Fruit fly (Drosophila melanogaster) whole organism, prepupa: ENCODE measurements around the gene osp.

Experiments
- CG1621 ChIP-seq: fragments of 200-800 bp; sonication (Bioruptor generic); optimal IDR thresholded peaks from 3 replicates; lab custom pipeline; 2018; ENCODE audit warnings: missing biosample characterization, mild to moderate bottlenecking, missing genetic modification characterization
- CG8632 ChIP-seq: fragments of 200-800 bp; sonication (Bioruptor generic); optimal IDR thresholded peaks from 3 replicates; lab custom pipeline; 2016; ENCODE audit warnings: missing biosample characterization, missing genetic modification characterization
- Gug ChIP-seq: fragments of 200-800 bp; sonication (Bioruptor generic); IDR thresholded peaks from 2 replicates; pipeline ENCODE4 v1.3.6; 2022; ENCODE audit warnings: missing biosample characterization, missing genetic modification characterization
- esn ChIP-seq: fragments of 200-800 bp; sonication (Bioruptor generic); optimal IDR thresholded peaks from 2 replicates; lab custom pipeline; 2016; ENCODE audit warnings: missing biosample characterization, mild to moderate bottlenecking, missing genetic modification characterization, moderate library complexity
- fd85E ChIP-seq: fragments of 200-800 bp; sonication (Bioruptor generic); optimal IDR thresholded peaks from 3 replicates; lab custom pipeline; 2016; ENCODE audit warnings: missing biosample characterization, missing genetic modification characterization

DNA sequence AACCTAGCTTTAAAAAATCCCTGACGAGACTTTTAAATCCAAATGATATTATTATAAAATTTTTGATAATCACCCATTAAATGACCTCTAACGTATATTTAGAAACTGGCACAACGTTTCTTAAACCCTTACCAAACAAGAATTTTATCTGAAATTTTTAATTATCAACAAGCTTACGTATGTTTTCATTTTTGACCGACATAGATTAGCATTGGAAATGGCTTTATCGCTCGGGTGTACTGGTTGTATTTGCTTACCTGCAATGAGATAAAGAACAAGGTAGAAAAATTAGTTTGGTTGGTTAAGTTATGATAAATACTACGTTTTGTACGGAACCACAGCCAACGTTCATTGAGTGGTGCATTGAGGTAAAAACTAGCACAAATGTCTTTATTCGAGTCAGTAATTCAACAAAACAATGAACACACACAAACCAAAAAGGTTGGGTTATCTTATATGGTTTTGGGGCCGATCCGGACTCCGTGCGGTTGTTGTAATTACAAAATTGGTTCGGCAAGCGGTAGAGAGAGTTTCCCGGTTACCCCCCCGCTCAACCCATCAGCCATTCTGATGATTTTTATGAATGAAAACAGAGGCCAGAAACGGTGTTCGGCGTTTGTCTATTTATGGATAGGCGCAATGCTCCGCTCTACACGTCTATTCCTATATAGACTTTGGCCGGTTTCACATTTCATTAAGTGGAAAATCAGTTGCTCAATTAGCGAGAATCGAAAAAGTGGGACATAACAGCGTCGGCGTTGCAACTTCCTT lies 32.8 kb downstream of the osp start:
- no peak for TF ChIP-seq fd85E (GFP tag; lab: Kevin White, UChicago)
- TF ChIP-seq CG8632 (GFP tag; lab: Kevin White, UChicago): no peak
- no peak for TF ChIP-seq esn (GFP tag; lab: Kevin White, UChicago)
- TF ChIP-seq Gug (GFP tag; lab: Robert Waterston, UW): no peak
- no peak for TF ChIP-seq CG1621
